Fruit fly (Drosophila melanogaster): ENCODE data around the gene CG5111.

Gene CG5111

dm6 chr3R:25476744-25477143 lies 29.3 kb upstream of the CG5111 start, which contains the start of the genes CG4553 and MED28 (continued):
- TF ChIP-seq Gsc (GFP tag; IDR thresholded peaks at IDR 0.05) (no peak), pzg (GFP tag; optimal IDR thresholded peaks at IDR 0.05) (peak; percentile 50), CG2875 (GFP tag; optimal IDR thresholded peaks at IDR 0.05) (no peak), ap (GFP tag; IDR thresholded peaks at IDR 0.05) (no peak), Hey (tag; optimal IDR thresholded peaks at IDR 0.05) (no peak), stwl (tag; optimal IDR thresholded peaks at IDR 0.05) (peak; percentile 67), mld (GFP tag; IDR thresholded peaks at IDR 0.05; ENCODE audit: partially characterized antibody) (no peak; the same call in 2 of the 3 replicates), CG3838 (GFP tag; optimal IDR thresholded peaks at IDR 0.05) (no peak), Bgb (GFP tag; IDR thresholded peaks at IDR 0.05; ENCODE audit: partially characterized antibody) (peak; percentile 86), CG10267 (tag; optimal IDR thresholded peaks at IDR 0.05) (peak; percentile 1), CG13287 (GFP tag; IDR thresholded peaks at IDR 0.05; ENCODE audit: partially characterized antibody) (peak; percentile 94), crc (GFP tag; optimal IDR thresholded peaks at IDR 0.05) (no peak), CG4617 (GFP tag; optimal IDR thresholded peaks at IDR 0.05; ENCODE audit: borderline replicate concordance) (peak; percentile 26), CG15514 (GFP tag; optimal IDR thresholded peaks at IDR 0.05) (peak; percentile 65), odd (GFP tag; optimal IDR thresholded peaks at IDR 0.05) (no peak), Pdp1 (GFP tag; optimal IDR thresholded peaks at IDR 0.05) (peak in 1 of 2 experiments; percentile 92), dm (GFP tag; optimal IDR thresholded peaks at IDR 0.05) (peak; percentile 74), Rfx (GFP tag; IDR thresholded peaks at IDR 0.05) (0 out of 2 replicates have a peak, but pooled peaks have one; percentile 8), CG32772 (GFP tag; IDR thresholded peaks at IDR 0.05) (no peak), CG3995 (GFP tag; optimal IDR thresholded peaks at IDR 0.05) (peak; percentile 19), Dll (GFP tag; IDR thresholded peaks at IDR 0.05; ENCODE audit: partially characterized antibody) (peak; percentile 90), so (GFP tag; IDR thresholded peaks at IDR 0.05) (no peak), sens-2 (GFP tag; IDR thresholded peaks at IDR 0.05) (no peak), CG1792 (GFP tag; optimal IDR thresholded peaks at IDR 0.05) (no peak), klu (GFP tag; IDR thresholded peaks at IDR 0.05) (no peak), nmo (GFP tag; optimal IDR thresholded peaks at IDR 0.05) (peak; percentile 5), CG14860 (GFP tag; IDR thresholded peaks at IDR 0.05; ENCODE audit: partially characterized antibody) (peak; percentile 85), CG7786 (GFP tag; optimal IDR thresholded peaks at IDR 0.05) (no peak), unc-4 (GFP tag; IDR thresholded peaks at IDR 0.05; ENCODE audit: partially characterized antibody) (peak; percentile 86), vvl (GFP tag; IDR thresholded peaks at IDR 0.05) (0 out of 2 replicates have a peak, but pooled peaks have one; percentile 28), bab2 (GFP tag; optimal IDR thresholded peaks at IDR 0.05) (no peak), fd64A (GFP tag; optimal IDR thresholded peaks at IDR 0.05) (no peak), Aef1 (GFP tag; IDR thresholded peaks at IDR 0.05) (no peak), vnd (GFP tag; IDR thresholded peaks at IDR 0.05; ENCODE audit: partially characterized antibody) (peak; percentile 71), CG2129 (GFP tag; IDR thresholded peaks at IDR 0.05; ENCODE audit: partially characterized antibody) (peak; percentile 55), CG14710 (tag; optimal IDR thresholded peaks at IDR 0.05) (peak; percentile 4), Dref (GFP tag; IDR thresholded peaks at IDR 0.05) (peak; percentile 85), ara (GFP tag; IDR thresholded peaks at IDR 0.05) (no peak), Max (GFP tag; optimal IDR thresholded peaks at IDR 0.05) (peak; percentile 3), YL-1 (GFP tag; optimal IDR thresholded peaks at IDR 0.05) (peak; percentile 75), CG31441 (GFP tag; IDR thresholded peaks at IDR 0.05) (no peak), Sin3A (optimal IDR thresholded peaks at IDR 0.05) (peak; percentile 38), lola (GFP tag; optimal IDR thresholded peaks at IDR 0.05) (no peak), nerfin-2 (GFP tag; IDR thresholded peaks at IDR 0.05; ENCODE audit: partially characterized antibody) (peak; percentile 74), CG11085 (GFP tag; IDR thresholded peaks at IDR 0.05) (no peak), Med (GFP tag) (peak; percentile 66), CG16813 (GFP tag; IDR thresholded peaks at IDR 0.05; ENCODE audit: partially characterized antibody) (peak; percentile 79), HmgZ (tag; optimal IDR thresholded peaks at IDR 0.05) (peak; percentile 18), Nf-YA (GFP tag; IDR thresholded peaks at IDR 0.05) (no peak), dmrt11E (tag; optimal IDR thresholded peaks at IDR 0.05) (no peak)

Measured in whole organism, embryonic.